Fruit fly (Drosophila melanogaster) whole organism, wandering third instar larva: ENCODE results near the gene CG32099.

Experiments used
- HLH106 ChIP-seq: fragments of 200-800 bp; optimal IDR thresholded peaks from 3 replicates; lab custom pipeline; 2019; ENCODE audit warnings: missing biosample characterization, mild to moderate bottlenecking, missing genetic modification characterization, moderate library complexity
- dl ChIP-seq, 2 experiments: fragments of 175-275, 200-275 bp in 1 of 2; fragments of 200-275 bp in 1 of 2; sonication (Bioruptor generic); optimal IDR thresholded peaks; lab custom pipeline; 2018; ENCODE audit warnings: mild to moderate bottlenecking in 2 of 2, missing biosample characterization in 2 of 2, missing genetic modification characterization in 2 of 2, moderate library complexity in 2 of 2; ENCODE audit not compliant: partially characterized antibody in 2 of 2, insufficient read depth in 1 of 2

DNA sequence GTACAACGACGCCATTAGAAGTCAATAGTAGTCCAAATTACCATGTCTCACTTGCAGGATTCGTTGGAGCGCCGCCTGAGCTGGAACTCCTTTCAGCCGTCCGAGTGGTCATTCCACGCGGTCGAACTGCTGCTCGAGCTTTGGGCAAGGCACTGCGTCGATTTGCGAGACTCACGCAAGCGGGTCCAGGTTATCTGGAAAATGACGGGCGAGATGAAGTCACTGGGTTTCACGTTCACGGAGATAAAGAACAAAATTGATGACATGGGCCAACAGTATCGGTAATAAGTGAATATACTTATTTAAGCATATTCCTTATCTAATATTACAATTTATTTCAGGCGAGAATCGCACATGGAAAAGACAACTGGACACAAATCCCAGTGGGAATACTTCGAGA is 30.4 kb upstream of the CG32099 start:
- TF ChIP-seq HLH106 (tag; lab: Kevin White, UChicago) (no peak), dl (GFP tag; optimal IDR thresholded peaks at IDR 0.05; lab: Kevin White, UChicago; ENCODE audit: insufficient read depth in 1 of 2, partially characterized antibody in 2 of 2) (no peak)
